Worm (Caenorhabditis elegans) whole organism, L3 larva: ENCODE measurements around the gene unc-25.

ENCODE experiments used
- R02D3.7 ChIP-seq: fragments of 150-350 bp; optimal IDR thresholded peaks from 2 replicates; lab custom pipeline; 2014; ENCODE audit warnings: missing biosample characterization, missing genetic modification characterization
- ZK546.5 ChIP-seq: sonication (generic microtip); optimal IDR thresholded peaks from 2 replicates; lab custom pipeline; 2017; ENCODE audit warnings: missing biosample characterization, missing genetic modification characterization
- aly-2 ChIP-seq: fragments of 150-350 bp; optimal IDR thresholded peaks from 2 replicates; lab custom pipeline; 2014; ENCODE audit warnings: missing biosample characterization, missing genetic modification characterization
- ama-1 ChIP-seq: fragments of 150-350 bp; optimal IDR thresholded peaks from 2 replicates; lab custom pipeline; 2018
- ceh-16 ChIP-seq: sonication (generic microtip); optimal IDR thresholded peaks from 2 replicates; lab custom pipeline; 2017; ENCODE audit warnings: missing biosample characterization, missing genetic modification characterization
- ceh-28 ChIP-seq: fragments of 150-350 bp; optimal IDR thresholded peaks from 2 replicates; lab custom pipeline; 2014; ENCODE audit warnings: missing biosample characterization, missing genetic modification reagents, missing genetic modification characterization
- daf-12 ChIP-seq: fragments of 150-350 bp; optimal IDR thresholded peaks from 2 replicates; lab custom pipeline; 2014; ENCODE audit warnings: missing biosample characterization, missing genetic modification reagents, missing genetic modification characterization
- egl-27 ChIP-seq: sonication (generic microtip); optimal IDR thresholded peaks from 4 replicates; lab custom pipeline; 2017; ENCODE audit warnings: missing biosample characterization, missing genetic modification reagents, missing genetic modification characterization
- egl-5 ChIP-seq: fragments of 150-350 bp; optimal IDR thresholded peaks from 2 replicates; lab custom pipeline; 2017; ENCODE audit warnings: missing biosample characterization, missing genetic modification reagents, missing genetic modification characterization, inconsistent platforms
- elt-3 ChIP-seq, 3 experiments: fragments of 150-350 bp in 1 of 3; sonication (generic microtip) in 2 of 3; optimal IDR thresholded peaks; 2 replicates in 2 of 3; 4 replicates in 1 of 3; lab custom pipeline; 2014 to 2017; ENCODE audit warnings: missing biosample characterization in 3 of 3, missing genetic modification characterization in 3 of 3
- eor-1 ChIP-seq, 2 experiments: fragments of 150-350 bp; optimal IDR thresholded peaks; 2 replicates each; lab custom pipeline; 2014 to 2018; ENCODE audit warnings: missing biosample characterization in 2 of 2, missing genetic modification characterization in 2 of 2
- fkh-10 ChIP-seq: sonication (generic microtip); optimal IDR thresholded peaks from 2 replicates; lab custom pipeline; 2017; ENCODE audit warnings: missing biosample characterization, missing genetic modification reagents, missing genetic modification characterization
- hmg-11 ChIP-seq: sonication (generic microtip); optimal IDR thresholded peaks from 2 replicates; lab custom pipeline; 2016; ENCODE audit warnings: missing genetic modification characterization, missing compliant biosample characterization
- lin-15B ChIP-seq: fragments of 150-350 bp; optimal IDR thresholded peaks from 2 replicates; lab custom pipeline; 2014; ENCODE audit warnings: missing biosample characterization, missing genetic modification characterization
- lin-39 ChIP-seq: fragments of 150-350 bp; optimal IDR thresholded peaks from 2 replicates; lab custom pipeline; 2018; ENCODE audit warnings: missing biosample characterization, missing genetic modification reagents, missing genetic modification characterization
- lsy-12 ChIP-seq: sonication (generic microtip); optimal IDR thresholded peaks from 2 replicates; lab custom pipeline; 2016; ENCODE audit warnings: mild to moderate bottlenecking, missing genetic modification characterization, missing compliant biosample characterization
- mml-1 ChIP-seq: fragments of 150-350 bp; sonication (generic microtip); optimal IDR thresholded peaks from 3 replicates; lab custom pipeline; 2014; ENCODE audit warnings: missing biosample characterization, missing genetic modification characterization
- nhr-12 ChIP-seq: fragments of 150-350 bp; optimal IDR thresholded peaks from 2 replicates; lab custom pipeline; 2014; ENCODE audit warnings: missing biosample characterization, missing genetic modification characterization
- nhr-23 ChIP-seq: fragments of 150-350 bp; optimal IDR thresholded peaks from 2 replicates; lab custom pipeline; 2014; ENCODE audit warnings: missing biosample characterization, missing genetic modification reagents, missing genetic modification characterization
- nhr-25 ChIP-seq: sonication (generic microtip); optimal IDR thresholded peaks from 2 replicates; lab custom pipeline; 2017; ENCODE audit warnings: missing biosample characterization, missing genetic modification characterization
- nhr-28 ChIP-seq: fragments of 150-350 bp; optimal IDR thresholded peaks from 2 replicates; lab custom pipeline; 2014; ENCODE audit warnings: missing biosample characterization, missing genetic modification characterization
- nhr-43 ChIP-seq: sonication (generic microtip); optimal IDR thresholded peaks from 2 replicates; lab custom pipeline; 2016; ENCODE audit warnings: mild to moderate bottlenecking, missing genetic modification characterization, missing compliant biosample characterization; ENCODE audit not compliant: poor library complexity, severe bottlenecking
- nhr-67 ChIP-seq: fragments of 150-350 bp; optimal IDR thresholded peaks from 2 replicates; lab custom pipeline; 2014; ENCODE audit warnings: missing biosample characterization, missing genetic modification characterization
- nhr-76 ChIP-seq: fragments of 150-350 bp; sonication (generic microtip); optimal IDR thresholded peaks from 5 replicates; lab custom pipeline; 2014; ENCODE audit warnings: missing biosample characterization, missing genetic modification characterization
- pha-4 ChIP-seq: fragments of 150-350 bp; optimal IDR thresholded peaks from 2 replicates; lab custom pipeline; 2014; ENCODE audit warnings: missing biosample characterization, missing genetic modification reagents, missing genetic modification characterization
- pqm-1 ChIP-seq: fragments of 150-350 bp; optimal IDR thresholded peaks from 2 replicates; lab custom pipeline; 2017; ENCODE audit warnings: missing biosample characterization, missing genetic modification characterization, inconsistent platforms
- sea-2 ChIP-seq: fragments of 150-350 bp; sonication (generic microtip); optimal IDR thresholded peaks from 4 replicates; lab custom pipeline; 2014; ENCODE audit warnings: missing biosample characterization, missing genetic modification reagents, missing genetic modification characterization
- skn-1 ChIP-seq: fragments of 150-350 bp; optimal IDR thresholded peaks from 2 replicates; lab custom pipeline; 2014; ENCODE audit warnings: missing biosample characterization, missing genetic modification characterization
- tbx-2 ChIP-seq: sonication (generic microtip); optimal IDR thresholded peaks from 2 replicates; lab custom pipeline; 2016; ENCODE audit warnings: mild to moderate bottlenecking, missing genetic modification characterization, missing compliant biosample characterization

The unc-25 gene

ce11 chrIII:12978473-12979174, 36.2 kb downstream of the unc-25 start, which contains the start of the genes ubq-2 and frg-1 (continued):
- peak; percentile 55 for TF ChIP-seq egl-5
- TF ChIP-seq, all 47 proteins: peak for 23

ce11 chrIII:12980770-12981169, 38.3 kb downstream of the unc-25 start, which contains the start of gene ZK1010.4:
ZK1010.4 (plus strand) TSS chrIII:12981070.
- TF ChIP-seq hmg-11 (tag; lab: Kevin White, UChicago) (no peak), skn-1 (tag; lab: Kevin White, UChicago) (no peak), aly-2 (tag; lab: Kevin White, UChicago) (no peak), nhr-76 (tag; lab: Kevin White, UChicago) (no peak), sea-2 (GFP tag; lab: Kevin White, UChicago) (no peak), nhr-12 (tag; lab: Kevin White, UChicago) (no peak), eor-1 (tag; optimal IDR thresholded peaks at IDR 0.05; lab: Kevin White, UChicago) (no peak), lin-39 (tag; lab: Kevin White, UChicago) (no peak), ZK546.5 (tag; lab: Kevin White, UChicago) (no peak), ama-1 (lab: Kevin White, UChicago) (no peak), nhr-28 (tag; lab: Kevin White, UChicago) (no peak), nhr-23 (tag; lab: Kevin White, UChicago) (no peak)
- TF ChIP-seq, all 47 proteins: peak for 0

- TF ChIP-seq ceh-16 (tag; lab: Kevin White, UChicago) = no peak
- TF ChIP-seq, all 47 proteins: peak for 0
Observed at ce11 chrIII:12987418-12987817, 45.0 kb downstream of the unc-25 start, which contains the start of gene ZK1010.5. ZK1010.5 (minus strand) TSS chrIII:12987518.

- TF ChIP-seq fkh-10 (GFP tag; lab: Kevin White, UChicago) (no peak), nhr-43 (no peak), nhr-67 (no peak), elt-3 (tag; optimal IDR thresholded peaks at IDR 0.05; lab: Kevin White, UChicago) (no peak), eor-1 (tag; optimal IDR thresholded peaks at IDR 0.05; lab: Kevin White, UChicago) (no peak), daf-12 (tag; lab: Kevin White, UChicago) (no peak), nhr-25 (no peak), ceh-28 (tag; lab: Kevin White, UChicago) (no peak)
- TF ChIP-seq, all 47 proteins: peak for 0
Observed at ce11 chrIII:12990997-12991396, 48.5 kb downstream of the unc-25 start, which contains the start of gene ZK1010.12. ZK1010.12 (plus strand) TSS chrIII:12991297.

- TF ChIP-seq pqm-1 (tag; lab: Kevin White, UChicago) = no peak
- no peak for TF ChIP-seq ZK546.5 (tag; lab: Kevin White, UChicago)
- no peak for TF ChIP-seq nhr-28 (tag; lab: Kevin White, UChicago)
- TF ChIP-seq nhr-43 = no peak
- TF ChIP-seq ceh-28 (tag; lab: Kevin White, UChicago) = no peak
- TF ChIP-seq egl-27 (tag; lab: Kevin White, UChicago) = no peak
- TF ChIP-seq ama-1 (lab: Kevin White, UChicago) = no peak
- no peak for TF ChIP-seq pha-4 (tag; lab: Kevin White, UChicago)
- TF ChIP-seq R02D3.7 (tag; lab: Kevin White, UChicago) = no peak
- TF ChIP-seq nhr-23 (tag; lab: Kevin White, UChicago) = no peak
Observed at ce11 chrIII:12993055-12993454, 50.6 kb downstream of the unc-25 start.

- TF ChIP-seq ceh-16 (tag; lab: Kevin White, UChicago) (no peak), nhr-67 (no peak), hmg-11 (tag; lab: Kevin White, UChicago) (no peak), tbx-2 (tag; lab: Kevin White, UChicago) (no peak), elt-3 (tag; optimal IDR thresholded peaks at IDR 0.05; lab: Kevin White, UChicago) (no peak), skn-1 (tag; lab: Kevin White, UChicago) (no peak), egl-5 (no peak), lsy-12 (tag; lab: Kevin White, UChicago) (no peak), mml-1 (tag; lab: Kevin White, UChicago) (no peak), lin-15B (no peak)
Observed at ce11 chrIII:12993607-12994006, 51.2 kb downstream of the unc-25 start, which contains the start of gene col-97. col-97 (minus strand) TSS chrIII:12993707.
